Fruit fly (Drosophila melanogaster): ENCODE measurements around the gene mtd.
A peak's percentile ranks its signal among the peaks of the same experiment; 100 is the strongest.

Gene mtd

dm6 chr3R:5363412-5363811 lies 13.2 kb upstream of the mtd start (continued):
- TF ChIP-seq Asciz (GFP tag; optimal IDR thresholded peaks at IDR 0.05) (no peak), Hmx (GFP tag; optimal IDR thresholded peaks at IDR 0.05) (no peak), CG2116 (GFP tag; optimal IDR thresholded peaks at IDR 0.05) (no peak), gfzf (GFP tag; optimal IDR thresholded peaks at IDR 0.05) (no peak), hkb (optimal IDR thresholded peaks at IDR 0.05) (no peak), hkb (GFP tag; IDR thresholded peaks at IDR 0.05) (0 out of 2 replicates have a peak, but pooled peaks have one; percentile 15), CG2202 (tag; optimal IDR thresholded peaks at IDR 0.05) (no peak), az2 (GFP tag; optimal IDR thresholded peaks at IDR 0.05) (no peak), Scr (GFP tag; IDR thresholded peaks at IDR 0.05; ENCODE audit: partially characterized antibody) (no peak), kni (GFP tag; optimal IDR thresholded peaks at IDR 0.05) (peak; percentile 6), jing (GFP tag; optimal IDR thresholded peaks at IDR 0.05) (no peak), Mrtf (GFP tag; IDR thresholded peaks at IDR 0.05) (no peak), CG10267 (tag; optimal IDR thresholded peaks at IDR 0.05) (no peak), gcm (GFP tag; optimal IDR thresholded peaks at IDR 0.05) (no peak), BtbVII (GFP tag; optimal IDR thresholded peaks at IDR 0.05) (no peak), ab (GFP tag; optimal IDR thresholded peaks at IDR 0.05) (no peak), Spps (tag; optimal IDR thresholded peaks at IDR 0.05) (no peak), CG12769 (tag; optimal IDR thresholded peaks at IDR 0.05) (peak; percentile 66), btn (GFP tag; optimal IDR thresholded peaks at IDR 0.05) (no peak), klu (GFP tag; IDR thresholded peaks at IDR 0.05) (no peak), ato (GFP tag; IDR thresholded peaks at IDR 0.05; ENCODE audit: partially characterized antibody) (no peak), CG15073 (GFP tag; optimal IDR thresholded peaks at IDR 0.05) (no peak), sd (tag; optimal IDR thresholded peaks at IDR 0.05) (peak; percentile 41), Ets65A (GFP tag) (peak; percentile 5), row (GFP tag; IDR thresholded peaks at IDR 0.05) (no peak)

- peak; percentile 60 for TF ChIP-seq btn (GFP tag; optimal IDR thresholded peaks at IDR 0.05)
- TF ChIP-seq CG15479 (GFP tag; optimal IDR thresholded peaks at IDR 0.05) = no peak
- peak; percentile 83 for TF ChIP-seq CG8924 (tag; optimal IDR thresholded peaks at IDR 0.05)
- TF ChIP-seq pita (GFP tag; optimal IDR thresholded peaks at IDR 0.05) = no peak
- peak; percentile 58 for TF ChIP-seq NC2β (GFP tag; optimal IDR thresholded peaks at IDR 0.05)
- peak; percentile 64; the same call in 1 of the 2 replicates for TF ChIP-seq CG8765 (GFP tag; IDR thresholded peaks at IDR 0.05)
- TF ChIP-seq CkIIα-i1 (GFP tag; IDR thresholded peaks at IDR 0.05) = peak; percentile 66; the same call in 1 of the 2 replicates
- peak; percentile 69 for TF ChIP-seq CG33213 (GFP tag; optimal IDR thresholded peaks at IDR 0.05)
- peak; percentile 81 for TF ChIP-seq ase (GFP tag; IDR thresholded peaks at IDR 0.05)
- peak; percentile 71 for TF ChIP-seq HmgZ (tag; optimal IDR thresholded peaks at IDR 0.05)
- peak; percentile 61; the same call in 1 of the 2 replicates for TF ChIP-seq dimm (GFP tag; IDR thresholded peaks at IDR 0.05)
- no peak for TF ChIP-seq CG2129 (GFP tag; IDR thresholded peaks at IDR 0.05; ENCODE audit: partially characterized antibody)
- TF ChIP-seq CG43689 (GFP tag; IDR thresholded peaks at IDR 0.05) = peak; percentile 76
- peak; percentile 74 for TF ChIP-seq CG9876 (GFP tag; optimal IDR thresholded peaks at IDR 0.05)
- peak; percentile 70 for TF ChIP-seq CG9817 (tag; optimal IDR thresholded peaks at IDR 0.05)
- no peak for TF ChIP-seq CG34376 (GFP tag; optimal IDR thresholded peaks at IDR 0.05)
- no peak for TF ChIP-seq crol (GFP tag; IDR thresholded peaks at IDR 0.05)
- no peak for TF ChIP-seq CG42726 (GFP tag; IDR thresholded peaks at IDR 0.05; ENCODE audit: partially characterized antibody)
- TF ChIP-seq Nf-YA (GFP tag; IDR thresholded peaks at IDR 0.05) = peak; percentile 77
- no peak for TF ChIP-seq HLH4C (GFP tag; IDR thresholded peaks at IDR 0.05; ENCODE audit: partially characterized antibody)
- TF ChIP-seq Tbp (GFP tag; optimal IDR thresholded peaks at IDR 0.05) = no peak
- peak; percentile 38 for TF ChIP-seq CG18011 (GFP tag; optimal IDR thresholded peaks at IDR 0.05)
- peak; percentile 82 for TF ChIP-seq CG12219 (GFP tag; optimal IDR thresholded peaks at IDR 0.05)
- TF ChIP-seq CG10654 (GFP tag; optimal IDR thresholded peaks at IDR 0.05) = peak; percentile 62
- TF ChIP-seq emc (GFP tag; optimal IDR thresholded peaks at IDR 0.05) = peak; percentile 59
- peak; percentile 68 for TF ChIP-seq salm (tag; optimal IDR thresholded peaks at IDR 0.05)
- TF ChIP-seq CG18764 (GFP tag; optimal IDR thresholded peaks at IDR 0.05) = peak; percentile 58
Observed at dm6 chr3R:5361681-5362319, 11.6 kb upstream of the mtd start.

Measured in whole organism, embryonic.